Fruit fly (Drosophila melanogaster) whole organism, prepupa: Measurements from ENCODE around the gene dmrt93B.

Experiments used
- CG10669 ChIP-seq: fragments of 200-800 bp; sonication (Bioruptor generic); optimal IDR thresholded peaks from 3 replicates; lab custom pipeline; 2018; ENCODE audit warnings: missing biosample characterization, mild to moderate bottlenecking, missing genetic modification characterization, moderate library complexity
- CG6792 ChIP-seq: fragments of 200-800 bp; sonication (Bioruptor generic); optimal IDR thresholded peaks from 3 replicates; lab custom pipeline; 2016; ENCODE audit warnings: missing biosample characterization, missing genetic modification characterization
- dsx ChIP-seq: fragments of 200-800 bp; optimal IDR thresholded peaks from 3 replicates; lab custom pipeline; 2019; ENCODE audit warnings: missing biosample characterization, mild to moderate bottlenecking, missing genetic modification characterization, moderate library complexity; ENCODE audit not compliant: poor library complexity, severe bottlenecking
- fd85E ChIP-seq: fragments of 200-800 bp; sonication (Bioruptor generic); optimal IDR thresholded peaks from 3 replicates; lab custom pipeline; 2016; ENCODE audit warnings: missing biosample characterization, missing genetic modification characterization
- ss ChIP-seq, 2 experiments: fragments of 200-800 bp; sonication (Bioruptor generic); optimal IDR thresholded peaks; 2 replicates in 1 of 2; 3 replicates in 1 of 2; lab custom pipeline; 2017 to 2018; ENCODE audit warnings: mild to moderate bottlenecking in 2 of 2, missing biosample characterization in 2 of 2, missing genetic modification characterization in 2 of 2, moderate library complexity in 1 of 2

- TF ChIP-seq CG6792 (peak; percentile 23), ss (GFP tag; optimal IDR thresholded peaks at IDR 0.05; lab: Kevin White, UChicago) (peak in 1 of 2 experiments; percentile 37), dsx (no peak), CG10669 (GFP tag; lab: Kevin White, UChicago) (peak; percentile 12), fd85E (GFP tag; lab: Kevin White, UChicago) (no peak)
Observed at dm6 chr3R:21111964-21112740, 38.3 kb downstream of the dmrt93B start.
